Fruit fly (Drosophila melanogaster) whole organism, wandering third instar larva: ENCODE data around the gene Obp28a.

ENCODE experiments used
- CG9705 ChIP-seq: fragments of 200-800 bp; sonication (Bioruptor generic); optimal IDR thresholded peaks from 2 replicates; lab custom pipeline; 2018; ENCODE audit warnings: missing biosample characterization, mild to moderate bottlenecking, missing genetic modification characterization
- HLH106 ChIP-seq: fragments of 200-800 bp; optimal IDR thresholded peaks from 3 replicates; lab custom pipeline; 2019; ENCODE audit warnings: missing biosample characterization, mild to moderate bottlenecking, missing genetic modification characterization, moderate library complexity
- Hr78 ChIP-seq: fragments of >200 bp; optimal IDR thresholded peaks from 2 replicates; lab custom pipeline; 2017; ENCODE audit warnings: missing biosample characterization, missing genetic modification characterization
- N ChIP-seq: fragments of >200 bp; optimal IDR thresholded peaks from 2 replicates; lab custom pipeline; 2018; ENCODE audit warnings: missing biosample characterization, missing external identifiers, missing genetic modification characterization
- Sp1 ChIP-seq: fragments of 200-800 bp; sonication (Bioruptor generic); optimal IDR thresholded peaks from 3 replicates; lab custom pipeline; 2019; ENCODE audit warnings: missing biosample characterization, mild to moderate bottlenecking, missing genetic modification characterization, moderate library complexity
- pan ChIP-seq: fragments of >200 bp; optimal IDR thresholded peaks from 2 replicates; lab custom pipeline; 2017
- psq ChIP-seq: fragments of 200-800 bp; sonication (Bioruptor generic); optimal IDR thresholded peaks from 3 replicates; lab custom pipeline; 2017; ENCODE audit warnings: missing biosample characterization, mild to moderate bottlenecking, missing genetic modification characterization, moderate library complexity
- sage ChIP-seq: fragments of 200-800 bp; sonication (Bioruptor generic); optimal IDR thresholded peaks from 2 replicates; lab custom pipeline; 2016; ENCODE audit warnings: missing biosample characterization, mild to moderate bottlenecking, missing genetic modification characterization

DNA sequence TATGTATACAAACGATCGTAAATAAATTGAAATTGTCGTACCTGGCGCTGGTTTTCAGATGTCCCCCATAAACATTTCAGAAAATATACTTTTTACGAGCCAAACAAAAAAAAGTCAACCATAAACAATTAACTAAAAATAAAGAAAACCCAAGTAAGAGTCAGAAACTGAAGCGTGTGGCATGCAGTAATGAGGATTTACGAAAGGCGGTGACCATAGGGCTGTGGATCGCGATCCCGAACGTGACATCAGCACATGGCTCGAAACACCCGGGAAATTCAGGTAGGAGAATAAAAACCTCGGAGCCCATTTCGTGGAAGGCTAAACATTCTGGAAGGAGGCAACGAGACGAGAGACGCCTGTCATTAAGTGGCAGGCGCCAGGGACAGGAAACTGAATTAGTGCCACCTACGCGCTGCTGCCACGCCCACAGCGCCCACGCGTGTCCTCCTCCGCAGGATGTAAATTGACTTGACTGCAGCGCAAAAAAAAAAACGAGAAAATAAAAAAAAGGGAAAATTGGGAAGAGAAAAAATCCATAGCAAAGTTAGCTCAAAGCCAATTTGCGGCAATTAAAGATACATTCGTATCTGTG lies 22.5 kb upstream of the Obp28a start:
- no peak for TF ChIP-seq HLH106 (tag; lab: Kevin White, UChicago)
- no peak for TF ChIP-seq pan
- no peak for TF ChIP-seq Sp1 (GFP tag; lab: Kevin White, UChicago)
- TF ChIP-seq CG9705 (GFP tag; lab: Kevin White, UChicago), result no peak
- TF ChIP-seq psq (GFP tag; lab: Kevin White, UChicago), result no peak
- TF ChIP-seq N (GFP tag; lab: Kevin White, UChicago), result no peak
- no peak for TF ChIP-seq sage (GFP tag; lab: Kevin White, UChicago)
- TF ChIP-seq Hr78 (GFP tag; lab: Kevin White, UChicago), result no peak
